Fruit fly (Drosophila melanogaster) Kc167 (cell line): Measurements from ENCODE around the gene ClpX.

Experiments used
- Myc ChIP-seq: fragments of >200 bp; optimal IDR thresholded peaks from 2 replicates; lab custom pipeline; 2017; ENCODE audit warnings: missing external identifiers
- h ChIP-seq: fragments of >200 bp; optimal IDR thresholded peaks from 3 replicates; lab custom pipeline; 2018; ENCODE audit warnings: missing external identifiers
- ttk ChIP-seq: sonication (Bioruptor generic); optimal IDR thresholded peaks from 2 replicates; lab custom pipeline; 2017; ENCODE audit warnings: missing external identifiers

DNA sequence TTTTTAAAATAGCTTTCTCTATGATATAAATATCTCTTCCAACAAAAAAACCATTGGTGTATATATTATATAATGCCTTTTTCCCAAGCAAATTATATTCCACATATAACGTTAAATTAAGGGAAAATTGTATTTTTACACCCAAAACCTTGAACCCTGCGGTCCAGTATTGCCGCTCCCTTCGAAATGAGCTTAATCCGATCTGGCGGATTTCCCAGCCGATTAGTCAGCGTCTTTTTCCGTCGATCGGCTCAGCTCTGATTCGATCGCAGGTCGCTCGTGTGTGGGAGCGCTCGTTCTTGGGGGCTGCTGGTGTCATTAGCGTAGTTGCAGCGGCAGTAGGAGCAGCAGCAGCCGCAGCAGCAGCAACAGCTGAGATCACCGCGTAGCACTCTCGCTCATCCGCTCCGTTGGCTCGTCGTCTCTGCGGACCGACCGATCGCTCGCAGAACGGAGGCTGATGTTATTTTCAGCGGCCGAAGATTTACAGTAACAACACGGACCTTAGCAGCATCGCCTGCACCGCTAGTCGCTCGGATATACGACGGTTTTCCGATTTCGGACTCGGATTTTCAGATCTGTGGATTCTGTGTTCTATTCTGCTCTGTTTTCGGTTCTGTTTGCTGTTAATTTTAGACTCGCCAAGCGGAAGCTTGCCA is 13.0 kb downstream of the ClpX start, which contains the start of gene CG4733:
- TF ChIP-seq ttk (lab: Kevin White, UChicago) (no peak), h (lab: Kevin White, UChicago) (no peak), Myc (lab: Kevin White, UChicago) (no peak)
